Fruit fly (Drosophila melanogaster) whole organism, embryonic: ENCODE data around the gene gry.

Experiments used
- Atf-2 ChIP-seq: fragments of 200-800 bp; sonication (Bioruptor generic); optimal IDR thresholded peaks from 2 replicates; lab custom pipeline; 2016; ENCODE audit warnings: missing biosample characterization, missing genetic modification characterization
- Atf3 ChIP-seq: fragments of 200-800 bp; sonication (Bioruptor generic); optimal IDR thresholded peaks from 3 replicates; lab custom pipeline; 2016; ENCODE audit warnings: missing biosample characterization, missing genetic modification characterization
- BEAF-32 ChIP-seq: fragments of 200-800 bp; sonication (Bioruptor generic); optimal IDR thresholded peaks from 3 replicates; lab custom pipeline; 2017; ENCODE audit warnings: missing biosample characterization, missing genetic modification characterization, mild to moderate bottlenecking, moderate library complexity, missing genetic modification reagents
- Blimp-1 ChIP-seq: fragments of 200-800 bp; sonication (Bioruptor generic); optimal IDR thresholded peaks from 3 replicates; lab custom pipeline; 2018; ENCODE audit warnings: missing biosample characterization, missing genetic modification characterization, mild to moderate bottlenecking, moderate library complexity, missing genetic modification reagents
- CG10147 ChIP-seq: fragments of 200-800 bp; sonication (Bioruptor generic); optimal IDR thresholded peaks from 2 replicates; lab custom pipeline; 2019; ENCODE audit warnings: missing biosample characterization, mild to moderate bottlenecking, missing genetic modification characterization, moderate library complexity
- CG11247 ChIP-seq: fragments of 200-800 bp; sonication (Bioruptor generic); IDR thresholded peaks from 2 replicates; pipeline ENCODE4 v1.3.6; 2022; ENCODE audit warnings: missing biosample characterization, missing genetic modification characterization
- CG11695 ChIP-seq: fragments of 200-800 bp; sonication (Bioruptor generic); IDR thresholded peaks from 3 replicates; pipeline ENCODE4 v1.3.6; 2022; ENCODE audit warnings: missing biosample characterization, missing genetic modification characterization
- CG11696 ChIP-seq: fragments of 200-800 bp; sonication (Bioruptor generic); IDR thresholded peaks from 2 replicates; pipeline ENCODE4 v1.3.6; 2022; ENCODE audit warnings: missing biosample characterization, missing genetic modification characterization
- CG13624 ChIP-seq: fragments of 200-800 bp; sonication (Bioruptor generic); optimal IDR thresholded peaks from 2 replicates; lab custom pipeline; 2016; ENCODE audit warnings: missing biosample characterization, missing genetic modification characterization
- CG14441 ChIP-seq: fragments of 200-800 bp; sonication (Bioruptor generic); IDR thresholded peaks from 2 replicates; pipeline ENCODE4 v1.3.6; 2022; ENCODE audit warnings: missing biosample characterization, missing genetic modification characterization
- CG15601 ChIP-seq: fragments of 200-800 bp; sonication (Bioruptor generic); optimal IDR thresholded peaks from 3 replicates; lab custom pipeline; 2019; ENCODE audit warnings: missing biosample characterization, mild to moderate bottlenecking, missing genetic modification characterization, moderate library complexity
- CG16813 ChIP-seq: fragments of 200-800 bp; sonication (Bioruptor generic); IDR thresholded peaks from 3 replicates; pipeline ENCODE4 v1.3.6; 2022; ENCODE audit warnings: missing biosample characterization, missing genetic modification characterization; ENCODE audit not compliant: partially characterized antibody
- CG17385 ChIP-seq: fragments of 200-800 bp; sonication (Bioruptor generic); optimal IDR thresholded peaks from 3 replicates; lab custom pipeline; 2018; ENCODE audit warnings: missing biosample characterization, mild to moderate bottlenecking, missing genetic modification characterization
- CG17802 ChIP-seq: fragments of 200-800 bp; sonication (Bioruptor generic); optimal IDR thresholded peaks from 2 replicates; lab custom pipeline; 2018; ENCODE audit warnings: missing biosample characterization, mild to moderate bottlenecking, missing genetic modification characterization, moderate library complexity
- CG2129 ChIP-seq: fragments of 200-800 bp; sonication (Bioruptor generic); IDR thresholded peaks from 2 replicates; pipeline ENCODE4 v1.3.6; 2022; ENCODE audit warnings: missing biosample characterization, missing genetic modification characterization; ENCODE audit not compliant: partially characterized antibody
- CG3163 ChIP-seq: fragments of 200-800 bp; sonication (Bioruptor generic); optimal IDR thresholded peaks from 3 replicates; lab custom pipeline; 2016; ENCODE audit warnings: missing biosample characterization, missing genetic modification characterization
- CG3281 ChIP-seq: fragments of 200-800 bp; sonication (Bioruptor generic); optimal IDR thresholded peaks from 3 replicates; lab custom pipeline; 2017; ENCODE audit warnings: missing biosample characterization, mild to moderate bottlenecking, missing genetic modification characterization
- CG34224 ChIP-seq: fragments of 200-800 bp; sonication (Bioruptor generic); IDR thresholded peaks from 3 replicates; pipeline ENCODE4 v1.3.6; 2022; ENCODE audit warnings: missing biosample characterization, missing genetic modification characterization; ENCODE audit not compliant: partially characterized antibody
- CG4282 ChIP-seq: fragments of 200-800 bp; sonication (Bioruptor generic); optimal IDR thresholded peaks from 2 replicates; lab custom pipeline; 2016; ENCODE audit warnings: missing biosample characterization, missing genetic modification characterization
- CG9609 ChIP-seq: fragments of 200-800 bp; sonication (Bioruptor generic); optimal IDR thresholded peaks from 3 replicates; lab custom pipeline; 2016; ENCODE audit warnings: missing biosample characterization, missing genetic modification characterization
- D ChIP-seq, 2 experiments: fragments of 200-800 bp in 1 of 2; fragments of >200 bp in 1 of 2; sonication (Bioruptor generic) in 1 of 2; optimal IDR thresholded peaks; 2 replicates in 1 of 2; 3 replicates in 1 of 2; lab custom pipeline; 2017; ENCODE audit warnings: mild to moderate bottlenecking in 1 of 2, missing biosample characterization in 1 of 2, missing genetic modification characterization in 1 of 2, missing genetic modification reagents in 1 of 2
- D19B ChIP-seq: fragments of 200-800 bp; sonication (Bioruptor generic); optimal IDR thresholded peaks from 2 replicates; lab custom pipeline; 2017; ENCODE audit warnings: missing biosample characterization, mild to moderate bottlenecking, missing genetic modification characterization
- Dp ChIP-seq: fragments of 200-800 bp; sonication (Bioruptor generic); optimal IDR thresholded peaks from 2 replicates; lab custom pipeline; 2018; ENCODE audit warnings: missing biosample characterization, mild to moderate bottlenecking, missing genetic modification characterization, moderate library complexity
- H15 ChIP-seq: fragments of 200-800 bp; sonication (Bioruptor generic); IDR thresholded peaks from 3 replicates; pipeline ENCODE4 v1.3.6; 2022; ENCODE audit warnings: missing biosample characterization, missing genetic modification characterization
- HHEX ChIP-seq: fragments of 200-800 bp; sonication (Bioruptor generic); optimal IDR thresholded peaks from 3 replicates; lab custom pipeline; 2017; ENCODE audit warnings: missing biosample characterization, mild to moderate bottlenecking, missing genetic modification characterization, missing genetic modification reagents
- HLH4C ChIP-seq: fragments of 200-800 bp; sonication (Bioruptor generic); IDR thresholded peaks from 3 replicates; pipeline ENCODE4 v1.3.6; 2022; ENCODE audit warnings: missing biosample characterization, missing genetic modification characterization; ENCODE audit not compliant: partially characterized antibody
- Lhr ChIP-seq: fragments of 200-800 bp; sonication (Bioruptor generic); optimal IDR thresholded peaks from 3 replicates; lab custom pipeline; 2017; ENCODE audit warnings: mild to moderate bottlenecking, missing biosample characterization, missing genetic modification reagents, missing genetic modification characterization
- Nf-YA ChIP-seq: fragments of 200-800 bp; sonication (Bioruptor generic); IDR thresholded peaks from 2 replicates; pipeline ENCODE4 v1.3.6; 2022; ENCODE audit warnings: missing biosample characterization, missing genetic modification characterization
- NfI ChIP-seq: fragments of 200-800 bp; sonication (Bioruptor generic); optimal IDR thresholded peaks from 3 replicates; lab custom pipeline; 2018; ENCODE audit warnings: missing biosample characterization, mild to moderate bottlenecking, missing genetic modification characterization, moderate library complexity
- Rfx ChIP-seq: fragments of 200-800 bp; sonication (Bioruptor generic); IDR thresholded peaks from 2 replicates; pipeline ENCODE4 v1.3.6; 2022; ENCODE audit warnings: missing biosample characterization, missing genetic modification characterization
- Sox102F ChIP-seq: fragments of 200-800 bp; sonication (Bioruptor generic); optimal IDR thresholded peaks from 2 replicates; lab custom pipeline; 2018; ENCODE audit warnings: missing biosample characterization, mild to moderate bottlenecking, missing genetic modification characterization, moderate library complexity
- Sry-δ ChIP-seq: fragments of 200-800 bp; sonication (Bioruptor generic); optimal IDR thresholded peaks from 2 replicates; lab custom pipeline; 2016; ENCODE audit warnings: missing biosample characterization, missing genetic modification characterization
- Tbp ChIP-seq: fragments of >200 bp; optimal IDR thresholded peaks from 2 replicates; lab custom pipeline; 2018; ENCODE audit warnings: missing biosample characterization, missing genetic modification characterization
- al ChIP-seq: fragments of 200-800 bp; sonication (Bioruptor generic); IDR thresholded peaks from 2 replicates; pipeline ENCODE4 v1.3.6; 2022; ENCODE audit warnings: missing biosample characterization, missing genetic modification characterization
- bab2 ChIP-seq: fragments of 200-800 bp; sonication (Bioruptor generic); optimal IDR thresholded peaks from 2 replicates; lab custom pipeline; 2016; ENCODE audit warnings: missing biosample characterization, missing genetic modification characterization
- bbx ChIP-seq: fragments of 200-800 bp; sonication (Bioruptor generic); IDR thresholded peaks from 2 replicates; pipeline ENCODE4 v1.3.6; 2022; ENCODE audit warnings: missing biosample characterization, missing genetic modification characterization; ENCODE audit not compliant: partially characterized antibody
- dmrt11E ChIP-seq: fragments of 200-800 bp; sonication (Bioruptor generic); optimal IDR thresholded peaks from 3 replicates; lab custom pipeline; 2018; ENCODE audit warnings: missing biosample characterization, mild to moderate bottlenecking, missing genetic modification characterization, moderate library complexity
- fd102C ChIP-seq: fragments of 200-800 bp; sonication (Bioruptor generic); optimal IDR thresholded peaks from 2 replicates; lab custom pipeline; 2018; ENCODE audit warnings: missing biosample characterization, mild to moderate bottlenecking, missing genetic modification characterization, moderate library complexity
- h ChIP-seq: fragments of >200 bp; optimal IDR thresholded peaks from 2 replicates; lab custom pipeline; 2017
- lab ChIP-seq: fragments of 200-800 bp; sonication (Bioruptor generic); optimal IDR thresholded peaks from 3 replicates; lab custom pipeline; 2017; ENCODE audit warnings: missing biosample characterization, missing genetic modification characterization, mild to moderate bottlenecking, moderate library complexity, missing genetic modification reagents
- maf-S ChIP-seq: fragments of 200-800 bp; sonication (Bioruptor generic); optimal IDR thresholded peaks from 2 replicates; lab custom pipeline; 2016; ENCODE audit warnings: missing biosample characterization, missing genetic modification characterization
- nerfin-2 ChIP-seq: fragments of 200-800 bp; sonication (Bioruptor generic); IDR thresholded peaks from 2 replicates; pipeline ENCODE4 v1.3.6; 2022; ENCODE audit warnings: missing biosample characterization, missing genetic modification characterization; ENCODE audit not compliant: partially characterized antibody
- scrt ChIP-seq: fragments of 200-800 bp; sonication (Bioruptor generic); optimal IDR thresholded peaks from 2 replicates; lab custom pipeline; 2018; ENCODE audit warnings: missing biosample characterization, mild to moderate bottlenecking, missing genetic modification characterization, moderate library complexity
- shn ChIP-seq: fragments of 200-800 bp; sonication (Bioruptor generic); optimal IDR thresholded peaks from 3 replicates; lab custom pipeline; 2016; ENCODE audit warnings: missing biosample characterization, missing genetic modification characterization
- slp2 ChIP-seq: fragments of 200-800 bp; sonication (Bioruptor generic); optimal IDR thresholded peaks from 2 replicates; lab custom pipeline; 2016; ENCODE audit warnings: missing biosample characterization, missing genetic modification characterization
- tna ChIP-seq: fragments of 200-800 bp; sonication (Bioruptor generic); IDR thresholded peaks from 2 replicates; pipeline ENCODE4 v1.3.6; 2022; ENCODE audit warnings: missing biosample characterization, missing genetic modification characterization; ENCODE audit not compliant: partially characterized antibody
- tup ChIP-seq: fragments of 200-800 bp; sonication (Bioruptor generic); optimal IDR thresholded peaks from 2 replicates; lab custom pipeline; 2016; ENCODE audit warnings: missing biosample characterization, mild to moderate bottlenecking, missing genetic modification characterization, moderate library complexity
- vnd ChIP-seq: fragments of 200-800 bp; sonication (Bioruptor generic); IDR thresholded peaks from 3 replicates; pipeline ENCODE4 v1.3.6; 2022; ENCODE audit warnings: missing biosample characterization, missing genetic modification characterization; ENCODE audit not compliant: partially characterized antibody
- zfh1 ChIP-seq: fragments of 200-800 bp; sonication (Bioruptor generic); IDR thresholded peaks from 3 replicates; pipeline ENCODE4 v1.3.6; 2022; ENCODE audit warnings: missing biosample characterization, missing genetic modification characterization

gry gene

dm6 chr3L:3192333-3192894, 6.5 kb upstream of the gry start, which contains the start of gene CG14965 (continued):
- peak; percentile 95 for TF ChIP-seq Sry-δ (GFP tag; lab: Kevin White, UChicago)
- TF ChIP-seq dmrt11E = no peak
- no peak for TF ChIP-seq D19B (GFP tag; lab: Kevin White, UChicago)
- peak; percentile 86 for TF ChIP-seq CG2129 (GFP tag; lab: Robert Waterston, UW)
- TF ChIP-seq CG13624 (GFP tag; lab: Kevin White, UChicago) = no peak
- TF ChIP-seq bab2 (GFP tag; lab: Kevin White, UChicago) = no peak
- TF ChIP-seq CG3281 (GFP tag; lab: Kevin White, UChicago) = no peak
- TF ChIP-seq nerfin-2 (GFP tag; lab: Robert Waterston, UW) = peak; percentile 90
- TF ChIP-seq tna (GFP tag; lab: Robert Waterston, UW) = peak; percentile 78
- TF ChIP-seq slp2 (GFP tag; lab: Kevin White, UChicago) = no peak
- TF ChIP-seq lab (GFP tag; lab: Kevin White, UChicago) = no peak
- no peak for TF ChIP-seq h (lab: Kevin White, UChicago)
- no peak for TF ChIP-seq maf-S
- no peak for TF ChIP-seq CG3163
- no peak for TF ChIP-seq CG17385 (GFP tag; lab: Kevin White, UChicago)
- TF ChIP-seq CG11247 = no peak
- peak; percentile 91 for TF ChIP-seq HLH4C
- TF ChIP-seq CG11696 (GFP tag; lab: Robert Waterston, UW) = no peak
- no peak for TF ChIP-seq CG10147
- no peak for TF ChIP-seq Atf3
- TF ChIP-seq CG15601 (tag; lab: Kevin White, UChicago) = no peak
- TF ChIP-seq CG16813 (GFP tag; lab: Robert Waterston, UW) = peak; percentile 90
- TF ChIP-seq Blimp-1 = no peak
- TF ChIP-seq tup = no peak
- TF ChIP-seq BEAF-32 (GFP tag; lab: Kevin White, UChicago) = peak; percentile 95
- TF ChIP-seq NfI (GFP tag; lab: Kevin White, UChicago) = no peak
- TF ChIP-seq CG14441 (GFP tag; lab: Robert Waterston, UW) = peak; percentile 36; the same call in 1 of the 2 replicates
- TF ChIP-seq Tbp (GFP tag; lab: Kevin White, UChicago) = no peak
- TF ChIP-seq shn (GFP tag; lab: Kevin White, UChicago) = no peak
- no peak for TF ChIP-seq CG17802 (tag; lab: Kevin White, UChicago)
- TF ChIP-seq vnd (GFP tag; lab: Robert Waterston, UW) = peak; percentile 87
- TF ChIP-seq CG4282 (GFP tag; lab: Kevin White, UChicago) = no peak
- no peak for TF ChIP-seq CG9609
- TF ChIP-seq D (optimal IDR thresholded peaks at IDR 0.05; lab: Kevin White, UChicago) = no peak
- TF ChIP-seq D (GFP tag; optimal IDR thresholded peaks at IDR 0.05; lab: Kevin White, UChicago) = no peak
- TF ChIP-seq Nf-YA (GFP tag; lab: Robert Waterston, UW) = no peak
- TF ChIP-seq Dp (GFP tag; lab: Kevin White, UChicago) = peak; percentile 81
- no peak for TF ChIP-seq HHEX
- TF ChIP-seq Atf-2 = no peak
- TF ChIP-seq CG34224 (GFP tag; lab: Robert Waterston, UW) = peak; percentile 84
- no peak for TF ChIP-seq Sox102F (GFP tag; lab: Kevin White, UChicago)
- no peak for TF ChIP-seq zfh1 (GFP tag; lab: Robert Waterston, UW)
- no peak for TF ChIP-seq scrt (GFP tag; lab: Kevin White, UChicago)
- no peak for TF ChIP-seq Lhr (GFP tag; lab: Kevin White, UChicago)
- no peak for TF ChIP-seq al (GFP tag; lab: Robert Waterston, UW)
- TF ChIP-seq bbx = peak; percentile 79
- no peak for TF ChIP-seq H15
- TF ChIP-seq CG11695 (GFP tag; lab: Robert Waterston, UW) = no peak
- TF ChIP-seq Rfx (GFP tag; lab: Robert Waterston, UW) = no peak
- TF ChIP-seq fd102C = no peak
